Worm (Caenorhabditis elegans) whole organism, L4 larva: ENCODE data around the gene smk-1.
A peak's percentile ranks its signal among the peaks of the same experiment; 100 is the strongest.

Experiments used
- D1046.2 ChIP-seq: fragments of 200-800 bp; sonication (Bioruptor generic); IDR thresholded peaks from 2 replicates; pipeline ENCODE4 v1.3.6; 2022; ENCODE audit warnings: missing genetic modification characterization, missing compliant biosample characterization
- F10B5.3 ChIP-seq: sonication (generic microtip); optimal IDR thresholded peaks from 2 replicates; lab custom pipeline; 2016; ENCODE audit warnings: mild to moderate bottlenecking, missing genetic modification characterization, missing compliant biosample characterization
- F37D6.2 ChIP-seq: sonication (generic microtip); optimal IDR thresholded peaks from 2 replicates; lab custom pipeline; 2016; ENCODE audit warnings: mild to moderate bottlenecking, missing genetic modification characterization, missing compliant biosample characterization
- F49E8.2 ChIP-seq: sonication (generic microtip); optimal IDR thresholded peaks from 2 replicates; lab custom pipeline; 2016; ENCODE audit warnings: missing compliant biosample characterization, mild to moderate bottlenecking, missing genetic modification characterization, borderline replicate concordance
- R02D3.7 ChIP-seq: fragments of 150-350 bp; sonication (generic microtip); optimal IDR thresholded peaks from 3 replicates; lab custom pipeline; 2014; ENCODE audit warnings: missing biosample characterization, missing genetic modification characterization
- Y75B8A.6 ChIP-seq: fragments of 200-800 bp; sonication (Bioruptor generic); IDR thresholded peaks from 2 replicates; pipeline ENCODE4 v1.3.6; 2022; ENCODE audit warnings: missing genetic modification reagents, missing genetic modification characterization, missing compliant biosample characterization
- ZK337.2 ChIP-seq: fragments of 200-800 bp; sonication (Bioruptor generic); IDR thresholded peaks from 2 replicates; pipeline ENCODE4 v1.3.6; 2022; ENCODE audit warnings: missing genetic modification reagents, missing genetic modification characterization, missing compliant biosample characterization
- aha-1 ChIP-seq: fragments of 150-350 bp; peaks from one replicate; lab custom pipeline; 2014; ENCODE audit warnings: missing biosample characterization, missing genetic modification characterization
- attf-4 ChIP-seq: sonication (generic microtip); optimal IDR thresholded peaks from 3 replicates; lab custom pipeline; 2017; ENCODE audit warnings: missing biosample characterization, missing genetic modification characterization
- ceh-28 ChIP-seq: fragments of 150-350 bp; optimal IDR thresholded peaks from 2 replicates; lab custom pipeline; 2014; ENCODE audit warnings: missing biosample characterization, missing genetic modification reagents, missing genetic modification characterization
- ceh-44 ChIP-seq: fragments of 200-800 bp; sonication (Bioruptor generic); IDR thresholded peaks from 2 replicates; pipeline ENCODE4 v1.3.6; 2022; ENCODE audit warnings: missing genetic modification reagents, missing genetic modification characterization, missing compliant biosample characterization
- ceh-82 ChIP-seq: sonication (generic microtip); optimal IDR thresholded peaks from 2 replicates; lab custom pipeline; 2017; ENCODE audit warnings: missing biosample characterization, missing genetic modification characterization
- ces-1 ChIP-seq: fragments of 150-350 bp; sonication (generic microtip); optimal IDR thresholded peaks from 4 replicates; lab custom pipeline; 2014; ENCODE audit warnings: missing biosample characterization, missing genetic modification reagents, missing genetic modification characterization
- ctbp-1 ChIP-seq: fragments of 200-800 bp; sonication (Bioruptor generic); IDR thresholded peaks from 2 replicates; pipeline ENCODE4 v1.3.6; 2022; ENCODE audit warnings: missing genetic modification reagents, missing genetic modification characterization, missing compliant biosample characterization
- daf-16 ChIP-seq, 3 experiments: sonication (generic microtip); optimal IDR thresholded peaks; 2 replicates each; lab custom pipeline; 2016 to 2017; ENCODE audit warnings: missing genetic modification characterization in 3 of 3, missing genetic modification reagents in 3 of 3, mild to moderate bottlenecking in 2 of 3, missing compliant biosample characterization in 2 of 3, missing biosample characterization in 1 of 3, moderate library complexity in 1 of 3
- daf-8 ChIP-seq: fragments of 200-800 bp; sonication (Bioruptor generic); IDR thresholded peaks from 2 replicates; pipeline ENCODE4 v1.3.6; 2022; ENCODE audit warnings: missing genetic modification characterization, missing compliant biosample characterization
- dmd-6 ChIP-seq: fragments of 200-800 bp; sonication (Bioruptor generic); IDR thresholded peaks from 2 replicates; pipeline ENCODE4 v1.3.6; 2022; ENCODE audit warnings: missing genetic modification reagents, missing genetic modification characterization, missing compliant biosample characterization
- dmd-8 ChIP-seq: fragments of 200-800 bp; sonication (Bioruptor generic); IDR thresholded peaks from 2 replicates; pipeline ENCODE4 v1.3.6; 2022; ENCODE audit warnings: missing genetic modification characterization, missing compliant biosample characterization
- dmd-9 ChIP-seq: fragments of 200-800 bp; sonication (Bioruptor generic); IDR thresholded peaks from 2 replicates; pipeline ENCODE4 v1.3.6; 2022; ENCODE audit warnings: missing genetic modification reagents, missing genetic modification characterization, missing compliant biosample characterization
- dve-1 ChIP-seq: sonication (generic microtip); optimal IDR thresholded peaks from 2 replicates; lab custom pipeline; 2017; ENCODE audit warnings: antibody characterized with exemption, mild to moderate bottlenecking, missing genetic modification characterization, missing compliant biosample characterization; ENCODE audit not compliant: insufficient read depth
- egl-27 ChIP-seq: sonication (generic microtip); optimal IDR thresholded peaks from 3 replicates; lab custom pipeline; 2017; ENCODE audit warnings: missing biosample characterization, missing genetic modification reagents, missing genetic modification characterization
- gei-8 ChIP-seq: fragments of 200-800 bp; sonication (Bioruptor generic); optimal IDR thresholded peaks from 2 replicates; lab custom pipeline; 2018; ENCODE audit warnings: mild to moderate bottlenecking, missing genetic modification characterization, missing compliant biosample characterization
- hif-1 ChIP-seq, 2 experiments: sonication (generic microtip); optimal IDR thresholded peaks; 2 replicates each; lab custom pipeline; 2016 to 2017; ENCODE audit warnings: missing compliant biosample characterization in 2 of 2, missing genetic modification characterization in 2 of 2, missing genetic modification reagents in 2 of 2, missing genotype in 2 of 2, mild to moderate bottlenecking in 1 of 2
- hlh-11 ChIP-seq: fragments of 200-800 bp; sonication (Bioruptor generic); optimal IDR thresholded peaks from 2 replicates; lab custom pipeline; 2018; ENCODE audit warnings: mild to moderate bottlenecking, missing genetic modification characterization, missing compliant biosample characterization
- hlh-30 ChIP-seq: sonication (generic microtip); optimal IDR thresholded peaks from 2 replicates; lab custom pipeline; 2017; ENCODE audit warnings: antibody characterized with exemption, mild to moderate bottlenecking, missing genetic modification characterization, missing compliant biosample characterization; ENCODE audit not compliant: insufficient read depth
- hmg-1.1 ChIP-seq: fragments of 200-800 bp; sonication (Bioruptor generic); IDR thresholded peaks from 2 replicates; pipeline ENCODE4 v1.3.6; 2022; ENCODE audit warnings: missing genetic modification reagents, missing genetic modification characterization, missing compliant biosample characterization
- lim-7 ChIP-seq: fragments of 200-800 bp; sonication (Bioruptor generic); IDR thresholded peaks from 2 replicates; pipeline ENCODE4 v1.3.6; 2022; ENCODE audit warnings: missing genetic modification characterization, missing compliant biosample characterization
- lsy-2 ChIP-seq, 2 experiments: fragments of 150-350 bp in 1 of 2; sonication (generic microtip) in 1 of 2; optimal IDR thresholded peaks; 2 replicates each; lab custom pipeline; 2014 to 2017; ENCODE audit warnings: missing biosample characterization in 2 of 2, missing genetic modification characterization in 2 of 2
- mxl-3 ChIP-seq: fragments of 200-800 bp; sonication (Bioruptor generic); optimal IDR thresholded peaks from 2 replicates; lab custom pipeline; 2018; ENCODE audit warnings: mild to moderate bottlenecking, missing genetic modification characterization, missing compliant biosample characterization
- nhr-28 ChIP-seq: fragments of 150-350 bp; optimal IDR thresholded peaks from 2 replicates; lab custom pipeline; 2014; ENCODE audit warnings: missing biosample characterization, missing genetic modification characterization
- nhr-42 ChIP-seq: fragments of 200-800 bp; sonication (Bioruptor generic); IDR thresholded peaks from 2 replicates; pipeline ENCODE4 v1.3.6; 2022; ENCODE audit warnings: missing genetic modification characterization, missing compliant biosample characterization
- nhr-48 ChIP-seq: sonication (generic microtip); optimal IDR thresholded peaks from 2 replicates; lab custom pipeline; 2016; ENCODE audit warnings: mild to moderate bottlenecking, missing genetic modification characterization, missing compliant biosample characterization
- nhr-6 ChIP-seq: fragments of 150-350 bp; optimal IDR thresholded peaks from 2 replicates; lab custom pipeline; 2014; ENCODE audit warnings: missing biosample characterization, missing genetic modification characterization
- pha-4 ChIP-seq, 2 experiments: fragments of 150-350 bp in 1 of 2; fragments of 200-800 bp in 1 of 2; sonication (Bioruptor generic) in 1 of 2; IDR thresholded peaks in 1 of 2; optimal IDR thresholded peaks in 1 of 2; 2 replicates each; pipeline versions ENCODE4 v1.3.6 to Lab custom; 2014 to 2022; ENCODE audit warnings: missing genetic modification characterization in 2 of 2, missing genetic modification reagents in 2 of 2, missing biosample characterization in 1 of 2, missing compliant biosample characterization in 1 of 2
- pqm-1 ChIP-seq: sonication (generic microtip); optimal IDR thresholded peaks from 2 replicates; lab custom pipeline; 2017; ENCODE audit warnings: missing biosample characterization, missing genetic modification characterization
- rbr-2 ChIP-seq: sonication (generic microtip); optimal IDR thresholded peaks from 2 replicates; lab custom pipeline; 2016; ENCODE audit warnings: missing genotype, missing genetic modification characterization, missing compliant biosample characterization
- saeg-2 ChIP-seq: fragments of 200-800 bp; sonication (Bioruptor generic); IDR thresholded peaks from 2 replicates; pipeline ENCODE4 v1.3.6; 2022; ENCODE audit warnings: missing genetic modification reagents, missing genetic modification characterization, missing compliant biosample characterization
- set-16 ChIP-seq: fragments of 200-800 bp; sonication (Bioruptor generic); IDR thresholded peaks from 2 replicates; pipeline ENCODE4 v1.3.6; 2022; ENCODE audit warnings: missing genetic modification reagents, missing genetic modification characterization, missing compliant biosample characterization
- spr-1 ChIP-seq: sonication (generic microtip); optimal IDR thresholded peaks from 2 replicates; lab custom pipeline; 2016; ENCODE audit warnings: mild to moderate bottlenecking, missing genetic modification characterization, missing compliant biosample characterization
- spr-3 ChIP-seq: fragments of 200-800 bp; sonication (Bioruptor generic); optimal IDR thresholded peaks from 2 replicates; lab custom pipeline; 2018; ENCODE audit warnings: mild to moderate bottlenecking, missing genetic modification characterization, missing compliant biosample characterization
- zag-1 ChIP-seq: fragments of 150-350 bp; optimal IDR thresholded peaks from 2 replicates; lab custom pipeline; 2014; ENCODE audit warnings: missing biosample characterization, missing genetic modification characterization
- zip-11 ChIP-seq: fragments of 200-800 bp; sonication (Bioruptor generic); IDR thresholded peaks from 2 replicates; pipeline ENCODE4 v1.3.6; 2022; ENCODE audit warnings: missing genetic modification characterization, missing compliant biosample characterization
- zip-2 ChIP-seq: fragments of 150-350 bp; optimal IDR thresholded peaks from 2 replicates; lab custom pipeline; 2014; ENCODE audit warnings: missing biosample characterization, missing genetic modification characterization
- ztf-7 ChIP-seq: fragments of 150-350 bp; optimal IDR thresholded peaks from 2 replicates; lab custom pipeline; 2014; ENCODE audit warnings: missing biosample characterization, missing genetic modification characterization

Gene smk-1

ce11 chrV:8599192-8599591 lies 8.4 kb upstream of the smk-1 start, which contains the start of gene F41E6.7:
TSS of gene F41E6.7 (minus strand) at chrV:8599292.
- no peak for TF ChIP-seq gei-8 (GFP tag; lab: Kevin White, UChicago)
- TF ChIP-seq F37D6.2 (tag; lab: Kevin White, UChicago), result no peak
- TF ChIP-seq nhr-6, result no peak

ce11 chrV:8599957-8600356 lies 7.6 kb upstream of the smk-1 start:
- TF ChIP-seq saeg-2, result no peak
- no peak for TF ChIP-seq nhr-42 (GFP tag; lab: Robert Waterston, UW)
- TF ChIP-seq lsy-2 (tag; optimal IDR thresholded peaks at IDR 0.05; lab: Kevin White, UChicago), result no peak
- no peak for TF ChIP-seq hmg-1.1
- TF ChIP-seq ceh-82, result no peak
- no peak for TF ChIP-seq nhr-48 (tag; lab: Kevin White, UChicago)
- no peak for TF ChIP-seq zip-11 (GFP tag; lab: Robert Waterston, UW)
- TF ChIP-seq dmd-8, result no peak
- no peak for TF ChIP-seq dmd-9
- TF ChIP-seq nhr-28, result no peak
- TF ChIP-seq set-16 (GFP tag; lab: Robert Waterston, UW), result no peak
- no peak for TF ChIP-seq rbr-2
- no peak for TF ChIP-seq hif-1 (tag; optimal IDR thresholded peaks at IDR 0.05; lab: Kevin White, UChicago)
- no peak for TF ChIP-seq ces-1 (GFP tag; lab: Kevin White, UChicago)

DNA sequence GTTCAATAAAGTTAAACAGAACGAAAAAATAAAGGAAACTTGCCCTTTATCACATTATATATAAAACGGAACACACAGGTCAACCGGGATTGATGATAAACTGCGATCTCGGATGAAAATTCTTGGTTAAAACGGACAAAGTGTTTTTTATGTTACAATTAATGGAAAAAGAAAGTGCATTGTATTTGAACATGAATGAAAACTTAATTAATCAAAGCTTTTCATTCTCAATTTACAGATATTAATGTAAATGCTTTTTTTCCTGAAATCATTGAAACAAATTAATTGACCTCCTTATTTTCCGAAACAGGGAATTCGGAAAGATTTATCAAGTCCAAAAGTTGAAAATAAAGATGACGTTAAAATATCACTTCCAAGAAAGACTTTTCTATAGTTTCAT lies 6.2 kb upstream of the smk-1 start, which contains the start of gene F41E6.8:
Gene F41E6.8 (minus strand): TSS at position 101 of the 400 bp plus-strand sequence.
- TF ChIP-seq ceh-44 (GFP tag; lab: Robert Waterston, UW) (no peak), daf-8 (GFP tag; lab: Robert Waterston, UW) (no peak), pha-4 (GFP tag; IDR thresholded peaks at IDR 0.05; lab: Robert Waterston, UW) (no peak), pha-4 (tag; optimal IDR thresholded peaks at IDR 0.05; lab: Kevin White, UChicago) (no peak), F10B5.3 (tag; lab: Kevin White, UChicago) (no peak), ztf-7 (tag; lab: Kevin White, UChicago) (no peak), zag-1 (tag; lab: Kevin White, UChicago) (no peak), Y75B8A.6 (GFP tag; lab: Robert Waterston, UW) (no peak), spr-1 (tag; lab: Kevin White, UChicago) (no peak), ctbp-1 (no peak), ZK337.2 (no peak), spr-3 (GFP tag; lab: Kevin White, UChicago) (no peak), lim-7 (no peak), ces-1 (GFP tag; lab: Kevin White, UChicago) (no peak), ceh-28 (tag; lab: Kevin White, UChicago) (no peak), F49E8.2 (tag; lab: Kevin White, UChicago) (no peak), mxl-3 (GFP tag; lab: Kevin White, UChicago) (no peak), gei-8 (GFP tag; lab: Kevin White, UChicago) (no peak), egl-27 (no peak)

DNA sequence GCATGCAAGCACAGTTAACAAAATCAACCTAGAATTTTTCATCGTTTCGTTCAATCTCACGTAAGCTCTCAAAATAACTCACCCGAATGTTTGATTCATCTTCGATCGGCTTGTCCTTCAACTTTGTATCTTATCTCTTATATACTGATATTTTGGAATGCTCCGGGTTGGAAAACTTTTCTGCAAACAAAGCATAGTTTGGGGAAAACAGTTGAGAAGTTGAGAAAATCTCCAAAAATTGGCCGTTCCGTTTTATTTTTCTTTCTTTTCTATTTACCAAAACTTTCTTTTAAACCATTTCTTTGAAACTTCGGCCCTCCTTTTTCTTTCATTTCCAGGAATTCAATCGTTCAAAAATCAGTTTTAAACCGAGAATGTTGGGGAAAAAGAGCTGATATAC lies 5.0 kb upstream of the smk-1 start, which contains the start of gene F41E6.15:
Gene F41E6.15 (minus strand): TSS at position 101 of the 400 bp plus-strand sequence.
- TF ChIP-seq pqm-1 (tag; lab: Kevin White, UChicago) (no peak), aha-1 (tag; lab: Kevin White, UChicago) (peak; percentile 4)
- TF ChIP-seq, all 104 proteins: peak for 1

- TF ChIP-seq pqm-1 (tag; lab: Kevin White, UChicago) (peak; percentile 54), hlh-11 (tag; lab: Kevin White, UChicago) (peak; percentile 66), attf-4 (tag; lab: Kevin White, UChicago) (no peak), F49E8.2 (tag; lab: Kevin White, UChicago) (no peak), nhr-28 (peak; percentile 74), mxl-3 (GFP tag; lab: Kevin White, UChicago) (peak; percentile 63), zip-2 (tag; lab: Kevin White, UChicago) (no peak), hlh-30 (tag; lab: Kevin White, UChicago) (peak; percentile 48), daf-16 (GFP tag; optimal IDR thresholded peaks at IDR 0.05; lab: Kevin White, UChicago) (no peak), daf-16 (tag; optimal IDR thresholded peaks at IDR 0.05; lab: Kevin White, UChicago) (peak; percentile 90), hif-1 (tag; optimal IDR thresholded peaks at IDR 0.05; lab: Kevin White, UChicago) (peak in 1 of 2 experiments; percentile 18), R02D3.7 (tag; lab: Kevin White, UChicago) (no peak), D1046.2 (GFP tag; lab: Robert Waterston, UW) (no peak), dve-1 (peak; percentile 73), dmd-6 (GFP tag; lab: Robert Waterston, UW) (peak; percentile 65), daf-8 (GFP tag; lab: Robert Waterston, UW) (no peak)
Measured at ce11 chrV:8603272-8603671, 4.3 kb upstream of the smk-1 start, which contains the start of gene F41E6.5. TSS of gene F41E6.5 (plus strand) at chrV:8603480.
